Worm (Caenorhabditis elegans) whole organism, early embryonic: ENCODE results near the gene D1054.19.

Source experiments
- B0310.2 ChIP-seq: sonication (generic microtip); optimal IDR thresholded peaks from 2 replicates; lab custom pipeline; 2016; ENCODE audit warnings: mild to moderate bottlenecking, missing genetic modification characterization, missing compliant biosample characterization
- F13C5.2 ChIP-seq: sonication (generic microtip); optimal IDR thresholded peaks from 2 replicates; lab custom pipeline; 2017; ENCODE audit warnings: mild to moderate bottlenecking, missing genetic modification characterization, inconsistent platforms, missing compliant biosample characterization
- aly-1 ChIP-seq: sonication (generic microtip); optimal IDR thresholded peaks from 2 replicates; lab custom pipeline; 2016; ENCODE audit warnings: missing genetic modification characterization, missing compliant biosample characterization
- ama-1 ChIP-seq: fragments of 150-350 bp; optimal IDR thresholded peaks from 2 replicates; lab custom pipeline; 2014
- ceh-13 ChIP-seq: fragments of 200-800 bp; sonication (Bioruptor generic); optimal IDR thresholded peaks from 2 replicates; lab custom pipeline; 2018; ENCODE audit warnings: mild to moderate bottlenecking, missing genetic modification characterization, missing compliant biosample characterization
- ceh-36 ChIP-seq: sonication (generic microtip); optimal IDR thresholded peaks from 2 replicates; lab custom pipeline; 2016; ENCODE audit warnings: missing genetic modification characterization, inconsistent platforms, missing compliant biosample characterization
- ets-7 ChIP-seq: sonication (generic microtip); optimal IDR thresholded peaks from 2 replicates; lab custom pipeline; 2016; ENCODE audit warnings: missing genotype, missing genetic modification characterization, missing compliant biosample characterization
- flt-1 ChIP-seq: fragments of 200-800 bp; sonication (Bioruptor generic); IDR thresholded peaks from 2 replicates; pipeline ENCODE4 v1.3.6; 2022; ENCODE audit warnings: missing genetic modification characterization, missing compliant biosample characterization
- hmbx-1 ChIP-seq: sonication (generic microtip); optimal IDR thresholded peaks from 2 replicates; lab custom pipeline; 2016; ENCODE audit warnings: mild to moderate bottlenecking, missing genetic modification characterization, missing compliant biosample characterization
- hmg-4 ChIP-seq: fragments of 200-800 bp; sonication (Bioruptor generic); optimal IDR thresholded peaks from 2 replicates; lab custom pipeline; 2018; ENCODE audit warnings: mild to moderate bottlenecking, missing genetic modification characterization, missing compliant biosample characterization
- hnd-1 ChIP-seq: sonication (generic microtip); optimal IDR thresholded peaks from 2 replicates; lab custom pipeline; 2016; ENCODE audit warnings: missing genetic modification characterization, missing compliant biosample characterization
- pes-1 ChIP-seq: fragments of 200-800 bp; sonication (Bioruptor generic); IDR thresholded peaks from 2 replicates; pipeline ENCODE4 v1.3.6; 2022; ENCODE audit warnings: missing genetic modification reagents, missing genetic modification characterization, missing compliant biosample characterization
- scrt-1 ChIP-seq: fragments of 200-800 bp; sonication (Bioruptor generic); IDR thresholded peaks from 2 replicates; pipeline ENCODE4 v1.3.6; 2022; ENCODE audit warnings: missing genetic modification characterization, missing compliant biosample characterization
- sea-1 ChIP-seq: fragments of 200-800 bp; sonication (Bioruptor generic); conservative IDR thresholded peaks from 2 replicates; pipeline ENCODE4 v1.3.6; 2022; ENCODE audit warnings: missing genetic modification characterization, missing compliant biosample characterization
- tbx-11 ChIP-seq: fragments of 200-800 bp; sonication (Bioruptor generic); IDR thresholded peaks from 2 replicates; pipeline ENCODE4 v1.3.6; 2022; ENCODE audit warnings: missing genetic modification characterization, missing compliant biosample characterization
- tbx-37 ChIP-seq: fragments of 200-800 bp; sonication (Bioruptor generic); conservative IDR thresholded peaks from 2 replicates; pipeline ENCODE4 v1.3.6; 2022; ENCODE audit warnings: missing genetic modification reagents, missing genetic modification characterization, missing compliant biosample characterization
- tra-4 ChIP-seq: sonication (generic microtip); optimal IDR thresholded peaks from 2 replicates; lab custom pipeline; 2017; ENCODE audit warnings: missing genetic modification characterization, missing compliant biosample characterization

The D1054.19 gene

DNA sequence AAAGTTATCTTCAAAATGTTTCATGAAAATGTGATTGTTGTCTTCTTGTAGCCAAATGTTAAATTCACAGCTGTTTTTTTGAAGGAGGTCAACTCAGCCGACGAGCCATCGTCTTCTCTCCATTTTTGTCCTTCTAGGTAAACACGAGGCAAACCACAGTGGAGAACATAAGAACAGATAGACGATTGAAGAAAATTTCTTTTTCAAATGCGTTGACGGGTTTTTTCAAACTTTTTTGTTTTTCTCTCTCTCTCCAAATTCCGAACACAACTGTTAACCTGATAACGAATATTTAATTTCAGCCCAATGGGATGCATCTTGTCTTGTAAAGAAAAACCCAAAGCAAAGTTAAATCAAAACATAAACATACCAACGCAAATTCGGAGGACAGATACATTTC is at the start of gene D1054.19:
Gene D1054.19, plus strand, starts transcription at position 301 of the 400 bp plus-strand sequence.
- TF ChIP-seq flt-1 (GFP tag; lab: Robert Waterston, UW): no peak
- TF ChIP-seq tbx-11 (GFP tag; lab: Robert Waterston, UW): no peak
- no peak for TF ChIP-seq aly-1
- no peak for TF ChIP-seq hmg-4
- no peak for TF ChIP-seq F13C5.2
- no peak for TF ChIP-seq tbx-37 (GFP tag; lab: Robert Waterston, UW)
- TF ChIP-seq hmbx-1 (tag; lab: Kevin White, UChicago): no peak
- TF ChIP-seq pes-1: no peak
- TF ChIP-seq tra-4 (tag; lab: Kevin White, UChicago): no peak
- no peak for TF ChIP-seq scrt-1 (GFP tag; lab: Robert Waterston, UW)
- TF ChIP-seq ets-7 (tag; lab: Kevin White, UChicago): no peak
- TF ChIP-seq hnd-1 (tag; lab: Kevin White, UChicago): no peak
- no peak for TF ChIP-seq B0310.2 (tag; lab: Kevin White, UChicago)
- no peak for TF ChIP-seq sea-1 (GFP tag; lab: Robert Waterston, UW)

DNA sequence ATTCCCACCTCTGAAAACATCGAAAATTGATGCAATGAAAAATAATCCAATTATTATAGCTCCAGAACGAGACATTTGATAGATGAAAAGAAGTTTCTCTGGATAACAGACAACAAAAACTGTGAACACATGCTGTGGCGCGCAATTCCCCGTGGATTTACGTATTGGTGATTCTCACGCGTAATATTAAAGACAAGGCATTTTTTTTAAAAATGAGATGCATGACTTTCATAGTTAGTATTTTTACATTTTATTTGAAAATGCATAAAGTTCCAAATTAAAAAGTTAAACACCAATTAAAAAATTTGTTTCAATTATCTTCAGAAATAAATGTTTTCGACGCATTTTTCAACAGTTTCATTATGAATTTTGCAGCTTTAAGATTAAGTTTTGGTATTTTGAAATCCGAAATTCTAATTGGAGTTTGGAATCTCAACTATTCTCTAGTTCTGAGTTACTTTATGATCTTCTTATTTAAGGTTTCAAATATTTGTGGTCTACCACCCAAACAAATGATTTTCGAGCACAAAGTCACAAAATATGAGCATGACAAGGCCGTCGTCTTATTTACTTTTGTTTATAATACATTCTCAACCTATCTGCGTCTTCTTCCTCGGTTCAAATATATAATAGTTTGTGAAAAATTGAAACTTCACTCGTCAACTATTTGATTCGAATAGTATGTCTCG is 48.2 kb upstream of the D1054.19 start, which contains the start of the genes selt-1.2 and F28H7.2:
Gene selt-1.2, minus strand, starts transcription at position 101 of the 689 bp plus-strand sequence.
Gene F28H7.2, plus strand, starts transcription at position 639 of the 689 bp plus-strand sequence.
- no peak for TF ChIP-seq ama-1 (lab: Kevin White, UChicago)
- no peak for TF ChIP-seq tbx-11 (GFP tag; lab: Robert Waterston, UW)
- TF ChIP-seq pes-1: no peak
- no peak for TF ChIP-seq sea-1 (GFP tag; lab: Robert Waterston, UW)
- TF ChIP-seq scrt-1 (GFP tag; lab: Robert Waterston, UW): no peak
- no peak for TF ChIP-seq aly-1
- no peak for TF ChIP-seq ceh-36
- no peak for TF ChIP-seq ceh-13 (GFP tag; lab: Kevin White, UChicago)
- no peak for TF ChIP-seq tra-4 (tag; lab: Kevin White, UChicago)
- TF ChIP-seq flt-1 (GFP tag; lab: Robert Waterston, UW): no peak
- TF ChIP-seq ets-7 (tag; lab: Kevin White, UChicago): no peak
- TF ChIP-seq hmg-4: no peak
- no peak for TF ChIP-seq tbx-37 (GFP tag; lab: Robert Waterston, UW)
- no peak for TF ChIP-seq B0310.2 (tag; lab: Kevin White, UChicago)
- no peak for TF ChIP-seq hnd-1 (tag; lab: Kevin White, UChicago)
- TF ChIP-seq hmbx-1 (tag; lab: Kevin White, UChicago): no peak
- TF ChIP-seq F13C5.2: no peak

DNA sequence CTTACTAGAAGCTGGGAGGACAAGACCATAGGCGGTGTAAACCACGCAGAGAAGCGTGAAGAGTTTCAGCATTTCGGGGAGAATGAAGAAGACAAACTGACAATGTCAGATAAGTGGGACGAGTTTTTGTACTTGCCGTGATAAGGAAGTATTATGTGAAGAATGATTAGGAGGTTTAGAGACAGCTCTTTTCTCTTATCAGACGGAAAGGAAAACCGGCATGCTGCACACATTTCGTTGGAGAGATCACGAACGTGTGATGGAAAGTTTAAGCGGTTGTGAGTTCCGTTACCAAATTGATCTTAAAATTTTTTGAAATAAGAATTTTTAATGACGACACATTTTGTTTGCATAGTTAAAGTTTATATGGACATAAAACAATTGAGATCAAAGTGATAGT is 45.0 kb upstream of the D1054.19 start, which contains the start of gene F28H7.3:
Gene F28H7.3, minus strand, starts transcription at position 159 of the 400 bp plus-strand sequence.
- TF ChIP-seq ets-7 (tag; lab: Kevin White, UChicago): no peak
- TF ChIP-seq tbx-37 (GFP tag; lab: Robert Waterston, UW): no peak

DNA sequence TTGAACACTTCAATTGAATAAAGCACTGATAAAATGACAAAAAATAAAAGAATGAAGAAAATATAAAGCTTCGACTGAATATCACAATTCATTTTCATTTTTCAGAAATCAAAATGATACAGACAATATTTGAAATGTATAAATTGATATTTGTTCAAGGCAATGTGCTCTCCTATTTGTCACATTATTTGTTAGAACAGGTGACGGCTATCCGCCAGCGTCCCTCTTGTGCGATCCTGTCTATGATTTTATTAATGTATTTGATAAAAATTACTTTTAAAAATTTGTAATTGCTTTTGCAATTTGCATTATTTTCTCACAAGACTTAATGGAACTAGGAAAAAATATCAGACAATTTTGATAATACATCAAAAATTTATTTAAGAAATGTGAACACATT is 41.5 kb upstream of the D1054.19 start, which contains the start of gene F28H7.7:
Gene F28H7.7, minus strand, starts transcription at position 101 of the 400 bp plus-strand sequence.
- no peak for TF ChIP-seq hmbx-1 (tag; lab: Kevin White, UChicago)
- no peak for TF ChIP-seq flt-1 (GFP tag; lab: Robert Waterston, UW)
- no peak for TF ChIP-seq scrt-1 (GFP tag; lab: Robert Waterston, UW)
- TF ChIP-seq B0310.2 (tag; lab: Kevin White, UChicago): no peak
- no peak for TF ChIP-seq F13C5.2
- no peak for TF ChIP-seq tra-4 (tag; lab: Kevin White, UChicago)
- TF ChIP-seq sea-1 (GFP tag; lab: Robert Waterston, UW): no peak
- no peak for TF ChIP-seq hmg-4
- TF ChIP-seq ceh-13 (GFP tag; lab: Kevin White, UChicago): no peak
- TF ChIP-seq tbx-11 (GFP tag; lab: Robert Waterston, UW): no peak
- TF ChIP-seq pes-1: no peak
- TF ChIP-seq ceh-36: no peak

DNA sequence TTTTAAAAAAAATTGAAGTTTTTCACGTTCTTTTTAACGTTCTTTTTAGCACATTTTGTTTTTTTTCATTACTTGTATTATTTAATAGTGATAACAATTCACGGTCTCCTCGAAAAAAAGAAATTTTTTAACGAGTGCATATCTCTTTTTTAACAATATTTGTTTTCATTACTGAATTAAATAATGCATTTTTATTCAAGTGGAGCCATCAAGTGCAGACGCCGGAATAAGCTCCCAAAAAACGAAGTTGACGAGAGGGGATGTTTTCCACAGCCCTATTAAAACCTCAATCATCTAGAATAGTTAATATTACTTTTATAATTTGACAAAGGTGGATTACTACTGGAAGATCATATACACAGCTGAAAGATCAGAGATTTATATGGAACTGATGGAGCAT is 38.9 kb upstream of the D1054.19 start, which contains the start of gene irld-6:
Gene irld-6, minus strand, starts transcription at position 101 of the 400 bp plus-strand sequence.
- TF ChIP-seq ets-7 (tag; lab: Kevin White, UChicago) (no peak), tbx-37 (GFP tag; lab: Robert Waterston, UW) (no peak), flt-1 (GFP tag; lab: Robert Waterston, UW) (no peak), aly-1 (no peak), ama-1 (lab: Kevin White, UChicago) (no peak), ceh-13 (GFP tag; lab: Kevin White, UChicago) (no peak), hnd-1 (tag; lab: Kevin White, UChicago) (no peak), scrt-1 (GFP tag; lab: Robert Waterston, UW) (no peak), pes-1 (no peak), ceh-36 (no peak), B0310.2 (tag; lab: Kevin White, UChicago) (no peak), tra-4 (tag; lab: Kevin White, UChicago) (no peak), F13C5.2 (no peak), sea-1 (GFP tag; lab: Robert Waterston, UW) (no peak), tbx-11 (GFP tag; lab: Robert Waterston, UW) (no peak), hmg-4 (no peak), hmbx-1 (tag; lab: Kevin White, UChicago) (no peak)

DNA sequence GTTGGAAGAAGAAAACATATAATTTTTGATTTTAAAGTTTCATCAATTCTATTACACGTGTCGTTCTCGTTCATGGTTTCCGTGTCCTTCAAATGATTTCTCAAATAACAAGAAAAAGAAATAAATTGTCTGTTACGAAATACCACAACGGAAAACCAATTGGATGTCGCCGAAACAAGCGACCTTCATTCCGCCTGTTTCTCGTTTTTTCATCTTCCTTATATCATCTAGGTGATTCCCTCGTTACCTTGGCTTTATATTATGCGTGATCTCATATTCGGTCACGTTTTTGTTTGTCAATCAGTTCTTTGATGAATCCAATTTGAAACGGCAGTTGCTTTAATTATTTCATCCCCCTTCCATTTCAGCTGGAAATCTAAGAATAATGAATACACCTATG is 38.5 kb upstream of the D1054.19 start:
- no peak for TF ChIP-seq ceh-13 (GFP tag; lab: Kevin White, UChicago)
- TF ChIP-seq ets-7 (tag; lab: Kevin White, UChicago): no peak
- TF ChIP-seq scrt-1 (GFP tag; lab: Robert Waterston, UW): no peak

DNA sequence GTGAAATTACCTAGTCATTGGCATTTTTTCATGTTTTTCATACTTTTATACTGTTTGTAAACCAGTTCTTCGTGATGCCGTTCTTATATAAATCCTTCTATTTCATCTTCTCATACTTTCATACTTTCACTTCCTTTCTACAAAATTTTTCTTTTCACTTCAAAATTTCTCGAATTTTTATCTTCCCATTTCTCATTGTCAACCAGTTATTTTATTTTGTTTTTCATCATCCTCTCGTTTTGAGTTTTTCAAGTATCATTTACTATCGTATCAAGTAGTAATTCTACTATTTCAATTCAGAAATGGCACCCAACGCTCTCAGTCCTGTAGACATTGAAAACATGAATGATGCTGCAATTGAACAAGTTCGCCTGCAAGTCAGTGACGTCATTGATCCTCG is 36.9 kb upstream of the D1054.19 start, which contains the start of gene F28H7.8:
Gene F28H7.8, plus strand, starts transcription at position 301 of the 400 bp plus-strand sequence.
- TF ChIP-seq F13C5.2 (no peak), ceh-13 (GFP tag; lab: Kevin White, UChicago) (no peak), tbx-37 (GFP tag; lab: Robert Waterston, UW) (no peak), tbx-11 (GFP tag; lab: Robert Waterston, UW) (no peak)
